Fruit fly (Drosophila melanogaster) whole organism: Measurements from ENCODE around the gene Alms1b.

Experiments used
- CG8478 ChIP-seq: fragments of >200 bp; optimal IDR thresholded peaks from 2 replicates; lab custom pipeline; 2018; ENCODE audit warnings: inconsistent platforms
- Dll ChIP-seq: fragments of >200 bp; optimal IDR thresholded peaks from 2 replicates; lab custom pipeline; 2017
- EcR ChIP-seq, 2 experiments: fragments of >200 bp; optimal IDR thresholded peaks; 2 replicates each; lab custom pipeline; 2017; ENCODE audit warnings: missing biosample characterization in 2 of 2, missing genetic modification characterization in 2 of 2, missing genetic modification reagents in 2 of 2
- pan ChIP-seq: fragments of >200 bp; optimal IDR thresholded peaks from 2 replicates; lab custom pipeline; 2017
- psq ChIP-seq: fragments of >200 bp; optimal IDR thresholded peaks from 2 replicates; lab custom pipeline; 2017
- usp ChIP-seq: fragments of >200 bp; optimal IDR thresholded peaks from 2 replicates; lab custom pipeline; 2017; ENCODE audit warnings: missing biosample characterization, missing genetic modification characterization, mixed read lengths

The Alms1b gene

DNA sequence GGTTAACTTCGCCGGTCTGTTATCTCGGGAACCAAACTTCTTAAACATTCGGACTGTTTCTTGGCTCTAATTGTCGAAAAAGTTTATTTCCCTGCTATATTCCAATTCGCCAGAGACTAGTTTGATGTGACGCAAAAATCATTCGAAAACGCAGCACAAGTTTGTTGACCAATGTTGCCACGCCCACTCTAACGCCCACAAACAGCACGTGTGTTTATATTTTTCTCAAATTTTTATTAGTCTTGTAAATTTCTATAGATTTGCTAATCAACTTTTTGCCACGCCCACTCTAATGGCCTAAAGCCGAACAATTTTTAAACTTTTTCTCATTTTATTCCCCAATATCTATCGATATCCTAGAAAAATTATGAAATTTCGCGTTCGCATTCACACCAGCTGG lies at the start of gene Alms1b:
TSS of gene Alms1b (minus strand) at position 101 of the 400 bp plus-strand sequence.
- TF ChIP-seq psq (lab: Kevin White, UChicago) (no peak), pan (no peak), usp (no peak), Dll (lab: Kevin White, UChicago) (no peak), CG8478 (lab: Kevin White, UChicago) (no peak), EcR (GFP tag; optimal IDR thresholded peaks at IDR 0.05; lab: Kevin White, UChicago) (no peak)

dm6 chrX:4679813-4680381 lies 49.2 kb upstream of the Alms1b start:
- no peak for TF ChIP-seq EcR (GFP tag; optimal IDR thresholded peaks at IDR 0.05; lab: Kevin White, UChicago)
- no peak for TF ChIP-seq usp

dm6 chrX:4678913-4679812 lies 48.4 kb upstream of the Alms1b start, which contains the start of gene fzr:
Gene fzr (minus strand): TSS chrX:4679537.
- TF ChIP-seq usp (no peak), CG8478 (lab: Kevin White, UChicago) (no peak), psq (lab: Kevin White, UChicago) (no peak), Dll (lab: Kevin White, UChicago) (no peak), EcR (GFP tag; optimal IDR thresholded peaks at IDR 0.05; lab: Kevin White, UChicago) (no peak), pan (no peak)

DNA sequence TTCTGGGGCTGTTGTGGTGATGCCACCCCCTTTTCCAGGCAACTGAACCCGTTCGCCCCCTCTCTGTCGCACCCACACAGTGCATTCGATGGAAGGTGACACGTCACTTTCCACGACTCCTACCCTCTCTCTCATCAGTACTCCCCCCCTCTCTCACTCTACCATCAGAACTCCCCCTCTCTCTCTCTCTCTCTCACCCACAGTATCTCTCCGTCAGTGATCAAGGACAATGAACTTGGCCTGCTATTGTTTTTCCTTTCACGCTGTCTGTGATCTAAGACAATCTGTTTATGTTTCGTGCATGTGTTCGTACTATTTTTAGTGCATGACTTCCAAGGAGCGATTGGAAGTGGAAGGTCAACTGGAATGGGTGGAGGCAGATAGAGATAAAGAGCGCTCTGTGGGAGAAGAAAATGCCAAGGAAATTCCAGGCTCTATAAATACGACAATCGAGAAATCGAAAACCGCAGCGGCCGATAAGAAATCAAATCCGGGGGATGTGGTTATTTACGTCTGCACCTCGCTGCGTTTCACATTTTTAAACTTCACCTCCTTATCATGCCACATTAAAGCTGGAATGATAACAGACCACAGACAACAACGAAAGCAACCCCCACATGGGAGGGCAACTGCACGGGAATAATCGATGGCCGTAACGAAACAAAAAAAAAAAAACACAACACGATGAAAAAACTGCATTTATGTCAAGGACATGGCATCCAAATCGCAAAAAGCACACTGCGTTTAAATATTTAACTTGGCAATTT lies 47.6 kb upstream of the Alms1b start:
- TF ChIP-seq usp: no peak
- peak in 1 of 2 experiments; percentile 75 for TF ChIP-seq EcR (GFP tag; optimal IDR thresholded peaks at IDR 0.05; lab: Kevin White, UChicago)

- TF ChIP-seq usp (no peak), EcR (GFP tag; optimal IDR thresholded peaks at IDR 0.05; lab: Kevin White, UChicago) (no peak), Dll (lab: Kevin White, UChicago) (no peak)
These were observed 46.7 kb upstream of the Alms1b start for dm6 chrX:4677427-4677826.

dm6 chrX:4675054-4675453 lies 44.3 kb upstream of the Alms1b start:
- TF ChIP-seq pan (no peak), Dll (lab: Kevin White, UChicago) (no peak)

DNA sequence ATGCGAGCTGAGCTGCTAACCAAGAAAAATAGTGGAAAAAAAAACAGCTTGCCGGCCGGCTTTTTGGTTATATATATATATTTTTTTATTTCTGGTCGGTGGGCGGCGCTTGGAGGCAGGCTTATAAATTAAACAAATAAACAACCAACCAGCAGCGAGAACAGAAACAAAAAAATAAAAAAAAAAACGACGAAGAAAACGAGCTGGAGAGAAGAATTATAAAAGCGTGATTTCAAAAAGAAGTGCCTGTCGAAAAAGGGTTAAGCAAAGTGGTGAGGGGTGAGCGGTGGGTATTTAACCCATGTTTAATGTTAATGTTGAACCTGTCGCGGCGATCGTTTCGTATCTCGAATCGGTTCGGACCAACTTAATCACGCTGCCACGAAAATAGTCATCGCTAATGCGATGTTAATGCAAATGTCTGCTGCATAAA lies 40.5 kb upstream of the Alms1b start:
- TF ChIP-seq Dll (lab: Kevin White, UChicago) (no peak), CG8478 (lab: Kevin White, UChicago) (no peak), psq (lab: Kevin White, UChicago) (no peak), EcR (GFP tag; optimal IDR thresholded peaks at IDR 0.05; lab: Kevin White, UChicago) (no peak), pan (no peak), usp (no peak)

dm6 chrX:4669438-4669837 lies 38.7 kb upstream of the Alms1b start:
- TF ChIP-seq psq (lab: Kevin White, UChicago) (no peak), pan (no peak)

DNA sequence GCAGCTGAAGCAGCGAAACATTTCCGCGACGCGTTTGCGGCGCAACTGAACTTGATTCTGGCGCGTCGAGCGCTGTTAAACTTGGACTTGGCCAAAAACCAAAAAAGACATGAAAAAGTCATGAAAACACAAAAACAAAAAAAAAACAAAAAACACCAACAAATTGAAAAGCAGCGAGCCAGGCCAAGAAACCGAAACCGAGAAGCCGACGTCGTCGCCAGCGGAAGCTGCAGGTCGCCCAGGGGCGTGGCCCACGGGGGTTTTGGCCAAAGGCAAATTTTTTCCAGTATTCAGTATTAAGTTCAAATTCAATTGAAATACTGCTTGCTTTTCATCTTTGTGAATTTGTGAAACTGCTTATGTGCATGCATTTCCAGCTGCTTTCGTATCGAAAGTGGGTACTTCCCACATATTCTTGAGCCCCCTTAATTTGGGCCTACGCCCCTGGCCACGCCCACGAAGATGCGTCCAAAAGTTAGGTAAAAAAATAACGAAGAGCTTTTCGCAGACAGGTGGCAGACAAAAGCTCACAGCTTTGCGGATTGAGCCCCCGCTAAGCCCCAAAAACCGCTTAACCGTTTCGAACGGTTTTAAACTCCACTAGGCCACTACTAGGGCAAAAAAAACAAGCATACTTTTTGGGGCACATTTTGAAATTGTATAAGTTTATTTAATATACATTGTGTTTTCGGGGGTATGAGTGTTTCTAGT lies 36.1 kb upstream of the Alms1b start, which contains the start of gene CG3009:
TSS of gene CG3009 (minus strand) at position 51 of the 711 bp plus-strand sequence.
- no peak for TF ChIP-seq psq (lab: Kevin White, UChicago)
- no peak for TF ChIP-seq usp
- no peak for TF ChIP-seq Dll (lab: Kevin White, UChicago)

DNA sequence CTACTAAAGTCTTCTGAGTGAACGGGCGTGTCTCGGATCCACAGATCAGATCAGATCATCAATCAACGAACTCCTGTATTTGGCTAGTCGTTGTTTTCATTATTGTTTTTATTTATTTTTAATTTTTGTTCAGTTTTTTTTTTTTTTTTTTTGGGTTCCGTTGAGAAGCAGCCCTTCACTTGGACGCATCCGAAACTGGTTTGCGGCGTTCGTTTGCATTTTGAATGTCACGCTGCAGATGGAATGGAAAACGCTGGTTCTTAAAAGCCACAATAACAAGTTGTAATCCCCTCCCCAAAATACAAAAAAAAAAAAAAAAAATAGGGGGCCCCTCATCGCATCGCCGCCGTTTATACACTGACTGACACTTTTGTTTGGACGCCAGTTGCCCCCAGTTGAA lies 33.4 kb upstream of the Alms1b start:
- TF ChIP-seq CG8478 (lab: Kevin White, UChicago) (no peak), psq (lab: Kevin White, UChicago) (no peak), pan (no peak), Dll (lab: Kevin White, UChicago) (no peak), EcR (GFP tag; optimal IDR thresholded peaks at IDR 0.05; lab: Kevin White, UChicago) (no peak), usp (no peak)

dm6 chrX:4660642-4661252 lies 30.0 kb upstream of the Alms1b start:
- TF ChIP-seq psq (lab: Kevin White, UChicago) (no peak), Dll (lab: Kevin White, UChicago) (no peak), pan (no peak), EcR (GFP tag; optimal IDR thresholded peaks at IDR 0.05; lab: Kevin White, UChicago) (no peak), CG8478 (lab: Kevin White, UChicago) (no peak), usp (no peak)

DNA sequence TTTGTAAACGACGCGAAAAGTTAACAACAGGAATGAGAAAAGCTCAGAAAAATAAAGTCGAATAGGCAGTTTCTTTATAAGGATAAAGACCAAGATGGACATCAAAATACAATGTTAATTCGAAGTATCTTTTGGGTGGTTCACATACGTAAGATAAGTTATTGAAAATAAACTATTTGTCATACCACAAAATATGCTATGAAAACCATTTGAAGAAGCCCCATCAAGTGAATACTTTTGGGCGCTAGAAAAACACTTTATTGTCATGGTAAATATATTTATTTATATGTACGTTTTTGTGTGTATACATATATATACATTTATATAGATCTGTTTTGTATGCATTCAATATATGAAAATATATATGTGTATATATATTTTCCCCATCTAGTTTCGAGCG lies 27.2 kb upstream of the Alms1b start:
- TF ChIP-seq EcR (GFP tag; optimal IDR thresholded peaks at IDR 0.05; lab: Kevin White, UChicago): no peak
- no peak for TF ChIP-seq pan
- no peak for TF ChIP-seq Dll (lab: Kevin White, UChicago)
- no peak for TF ChIP-seq CG8478 (lab: Kevin White, UChicago)
- TF ChIP-seq psq (lab: Kevin White, UChicago): no peak
- TF ChIP-seq usp: no peak
